Worm (Caenorhabditis elegans) whole organism, young adult: ENCODE data around the gene F56D6.13.

Experiments
- B0336.3 ChIP-seq: fragments of 200-800 bp; sonication (Bioruptor generic); IDR thresholded peaks from 2 replicates; pipeline ENCODE4 v1.3.6; 2022; ENCODE audit warnings: missing genetic modification characterization, missing compliant biosample characterization
- F22D6.2 ChIP-seq: sonication (generic microtip); optimal IDR thresholded peaks from 2 replicates; lab custom pipeline; 2016; ENCODE audit warnings: mild to moderate bottlenecking, missing genetic modification characterization, missing compliant biosample characterization
- F23B12.7 ChIP-seq: sonication (generic microtip); optimal IDR thresholded peaks from 2 replicates; lab custom pipeline; 2017; ENCODE audit warnings: missing genetic modification characterization, mild to moderate bottlenecking, missing compliant biosample characterization, antibody characterized with exemption, moderate library complexity; ENCODE audit not compliant: insufficient read depth
- F33H1.4 ChIP-seq: fragments of 200-800 bp; sonication (Bioruptor generic); IDR thresholded peaks from 2 replicates; pipeline ENCODE4 v1.3.6; 2022; ENCODE audit warnings: missing genetic modification reagents, missing genetic modification characterization, missing compliant biosample characterization
- F57C9.4 ChIP-seq: sonication (generic microtip); optimal IDR thresholded peaks from 2 replicates; lab custom pipeline; 2017; ENCODE audit warnings: mild to moderate bottlenecking, missing genetic modification characterization, missing compliant biosample characterization
- T07F8.4 ChIP-seq: sonication (generic microtip); optimal IDR thresholded peaks from 2 replicates; lab custom pipeline; 2016; ENCODE audit warnings: mild to moderate bottlenecking, missing genetic modification characterization, moderate library complexity, missing compliant biosample characterization
- Y56A3A.18 ChIP-seq: fragments of 200-800 bp; sonication (Bioruptor generic); IDR thresholded peaks from 2 replicates; pipeline ENCODE4 v1.3.6; 2022; ENCODE audit warnings: missing genetic modification reagents, missing genetic modification characterization, missing compliant biosample characterization
- Y79H2A.3 ChIP-seq: fragments of 200-800 bp; sonication (Bioruptor generic); conservative IDR thresholded peaks from 2 replicates; pipeline ENCODE4 v1.3.6; 2022; ENCODE audit warnings: missing genetic modification reagents, missing genetic modification characterization, missing compliant biosample characterization
- atf-7 ChIP-seq: sonication (generic microtip); optimal IDR thresholded peaks from 2 replicates; lab custom pipeline; 2017; ENCODE audit warnings: mild to moderate bottlenecking, missing genetic modification characterization, missing compliant biosample characterization
- bed-2 ChIP-seq: fragments of 200-800 bp; sonication (Bioruptor generic); IDR thresholded peaks from 2 replicates; pipeline ENCODE4 v1.3.6; 2022; ENCODE audit warnings: missing genetic modification reagents, missing genetic modification characterization, missing compliant biosample characterization
- cebp-1 ChIP-seq, 2 experiments: fragments of 200-800 bp in 1 of 2; sonication (Bioruptor generic) in 1 of 2; sonication (generic microtip) in 1 of 2; IDR thresholded peaks in 1 of 2; optimal IDR thresholded peaks in 1 of 2; 2 replicates each; pipeline versions ENCODE4 v1.3.6 to Lab custom; 2017 to 2022; ENCODE audit warnings: missing compliant biosample characterization in 2 of 2, missing genetic modification characterization in 2 of 2, mild to moderate bottlenecking in 1 of 2, missing genetic modification reagents in 1 of 2, moderate library complexity in 1 of 2
- ceh-100 ChIP-seq: fragments of 200-800 bp; sonication (Bioruptor generic); IDR thresholded peaks from 2 replicates; pipeline ENCODE4 v1.3.6; 2022; ENCODE audit warnings: missing genetic modification reagents, missing genetic modification characterization, missing compliant biosample characterization
- ceh-40 ChIP-seq: fragments of 200-800 bp; sonication (Bioruptor generic); IDR thresholded peaks from 2 replicates; pipeline ENCODE4 v1.3.6; 2022; ENCODE audit warnings: missing genetic modification characterization, missing compliant biosample characterization
- ceh-79 ChIP-seq: sonication (generic microtip); optimal IDR thresholded peaks from 2 replicates; lab custom pipeline; 2017; ENCODE audit warnings: mild to moderate bottlenecking, missing genetic modification characterization, missing compliant biosample characterization
- fkh-3 ChIP-seq: sonication (generic microtip); optimal IDR thresholded peaks from 2 replicates; lab custom pipeline; 2016; ENCODE audit warnings: mild to moderate bottlenecking, missing genetic modification characterization, missing compliant biosample characterization
- lag-1 ChIP-seq: fragments of 200-800 bp; sonication (Bioruptor generic); IDR thresholded peaks from 2 replicates; pipeline ENCODE4 v1.3.6; 2022; ENCODE audit warnings: missing genetic modification reagents, missing genetic modification characterization, missing compliant biosample characterization
- lin-35 ChIP-seq, 3 experiments: fragments of 150-350 bp in 2 of 3; sonication (generic microtip) in 1 of 3; optimal IDR thresholded peaks; 2 replicates each; lab custom pipeline; 2014 to 2018; ENCODE audit warnings: missing biosample characterization in 3 of 3, missing genetic modification characterization in 3 of 3, missing genetic modification reagents in 3 of 3
- lin-40 ChIP-seq: sonication (generic microtip); optimal IDR thresholded peaks from 2 replicates; lab custom pipeline; 2016; ENCODE audit warnings: missing genetic modification characterization, mild to moderate bottlenecking, missing compliant biosample characterization, missing genotype, missing genetic modification reagents
- lin-54 ChIP-seq: fragments of 200-800 bp; sonication (Bioruptor generic); optimal IDR thresholded peaks from 2 replicates; lab custom pipeline; 2018; ENCODE audit warnings: mild to moderate bottlenecking, missing genetic modification characterization, missing compliant biosample characterization
- lsl-1 ChIP-seq: fragments of 200-800 bp; sonication (Bioruptor generic); optimal IDR thresholded peaks from 2 replicates; lab custom pipeline; 2018; ENCODE audit warnings: mild to moderate bottlenecking, missing genetic modification characterization, moderate library complexity, missing compliant biosample characterization
- madf-3 ChIP-seq: fragments of 200-800 bp; sonication (Bioruptor generic); IDR thresholded peaks from 2 replicates; pipeline ENCODE4 v1.3.6; 2022; ENCODE audit warnings: missing genetic modification reagents, missing genetic modification characterization, missing compliant biosample characterization
- mel-28 ChIP-seq: sonication (generic microtip); optimal IDR thresholded peaks from 2 replicates; lab custom pipeline; 2016; ENCODE audit warnings: borderline replicate concordance, mild to moderate bottlenecking, missing genetic modification characterization, missing compliant biosample characterization
- mes-4 ChIP-seq: sonication (generic microtip); optimal IDR thresholded peaks from 2 replicates; lab custom pipeline; 2016; ENCODE audit warnings: missing genotype, missing genetic modification characterization, missing compliant biosample characterization
- mxl-1 ChIP-seq: sonication (generic microtip); optimal IDR thresholded peaks from 2 replicates; lab custom pipeline; 2016; ENCODE audit warnings: missing genetic modification characterization, missing compliant biosample characterization
- nfya-1 ChIP-seq: sonication (generic microtip); optimal IDR thresholded peaks from 2 replicates; lab custom pipeline; 2017; ENCODE audit warnings: antibody characterized with exemption, missing compliant biosample characterization, missing genetic modification characterization, borderline replicate concordance; ENCODE audit not compliant: insufficient read depth
- nfyb-1 ChIP-seq: fragments of 200-800 bp; sonication (Bioruptor generic); IDR thresholded peaks from 2 replicates; pipeline ENCODE4 v1.3.6; 2022; ENCODE audit warnings: missing genetic modification reagents, missing genetic modification characterization, missing compliant biosample characterization
- nhr-120 ChIP-seq: fragments of 200-800 bp; sonication (Bioruptor generic); IDR thresholded peaks from 2 replicates; pipeline ENCODE4 v1.3.6; 2022; ENCODE audit warnings: missing genetic modification characterization, missing compliant biosample characterization
- nhr-179 ChIP-seq: sonication (generic microtip); optimal IDR thresholded peaks from 2 replicates; lab custom pipeline; 2016; ENCODE audit warnings: mild to moderate bottlenecking, missing genetic modification characterization, missing compliant biosample characterization
- nhr-80 ChIP-seq: sonication (generic microtip); optimal IDR thresholded peaks from 2 replicates; lab custom pipeline; 2016; ENCODE audit warnings: missing genetic modification characterization, missing compliant biosample characterization
- pbrm-1 ChIP-seq: fragments of 200-800 bp; sonication (Bioruptor generic); IDR thresholded peaks from 2 replicates; pipeline ENCODE4 v1.3.6; 2022; ENCODE audit warnings: missing genetic modification reagents, missing genetic modification characterization, missing compliant biosample characterization
- tbx-9 ChIP-seq: sonication (generic microtip); optimal IDR thresholded peaks from 2 replicates; lab custom pipeline; 2016; ENCODE audit warnings: borderline replicate concordance, missing genetic modification characterization, inconsistent platforms, missing compliant biosample characterization
- unc-62 ChIP-seq: fragments of 150-350 bp; optimal IDR thresholded peaks from 2 replicates; lab custom pipeline; 2014; ENCODE audit warnings: missing biosample characterization, missing genetic modification reagents, missing genetic modification characterization
- zfh-2 ChIP-seq: fragments of 200-800 bp; sonication (Bioruptor generic); conservative IDR thresholded peaks from 2 replicates; pipeline ENCODE4 v1.3.6; 2022; ENCODE audit warnings: missing genetic modification reagents, missing genetic modification characterization, missing compliant biosample characterization
- ztf-6 ChIP-seq: fragments of 200-800 bp; sonication (Bioruptor generic); IDR thresholded peaks from 2 replicates; pipeline ENCODE4 v1.3.6; 2022; ENCODE audit warnings: missing genetic modification reagents, missing genetic modification characterization, missing compliant biosample characterization

The F56D6.13 gene

DNA sequence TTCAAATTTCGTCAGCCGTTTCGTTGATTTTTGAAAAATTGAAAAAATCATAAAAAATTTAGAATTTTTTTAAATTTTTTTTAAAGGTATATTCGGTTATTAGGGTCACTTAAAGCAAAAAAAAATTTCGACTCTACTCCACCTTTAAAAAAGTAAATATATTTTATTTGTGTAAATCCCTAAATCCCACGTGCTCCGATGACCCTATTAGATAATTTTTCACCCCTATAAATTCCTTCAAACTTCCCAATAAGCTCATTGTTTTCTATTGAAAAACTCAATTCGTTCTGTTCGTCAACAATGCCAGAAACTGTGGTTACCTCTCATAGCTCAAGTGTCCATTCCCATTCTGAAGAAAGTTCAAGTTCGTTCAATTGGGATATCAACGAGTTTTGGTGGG is 3.4 kb downstream of the F56D6.13 start, which contains the start of gene F56D6.20 (continued):
- TF ChIP-seq lag-1 (GFP tag; lab: Robert Waterston, UW) (no peak), mxl-1 (tag; lab: Kevin White, UChicago) (no peak), mel-28 (tag; lab: Kevin White, UChicago) (no peak), madf-3 (no peak), nhr-179 (tag; lab: Kevin White, UChicago) (no peak)

ce11 chrIV:3914462-3914861 is 5.2 kb downstream of the F56D6.13 start, which contains the start of gene F56D6.19:
F56D6.19 (plus strand) TSS chrIV:3914762.
- TF ChIP-seq lsl-1 (GFP tag; lab: Kevin White, UChicago): no peak
- TF ChIP-seq F22D6.2 (tag; lab: Kevin White, UChicago): no peak
- TF ChIP-seq mes-4 (tag; lab: Kevin White, UChicago): no peak
- TF ChIP-seq ceh-40 (GFP tag; lab: Robert Waterston, UW): no peak
- TF ChIP-seq F33H1.4 (GFP tag; lab: Robert Waterston, UW): no peak
- TF ChIP-seq B0336.3 (GFP tag; lab: Robert Waterston, UW): no peak
- TF ChIP-seq cebp-1 (GFP tag; IDR thresholded peaks at IDR 0.05; lab: Robert Waterston, UW): no peak
- TF ChIP-seq cebp-1 (tag; optimal IDR thresholded peaks at IDR 0.05; lab: Kevin White, UChicago): no peak
- TF ChIP-seq nhr-120: no peak
- TF ChIP-seq ceh-100 (GFP tag; lab: Robert Waterston, UW): no peak
- TF ChIP-seq Y56A3A.18 (GFP tag; lab: Robert Waterston, UW): no peak
- TF ChIP-seq T07F8.4 (tag; lab: Kevin White, UChicago): no peak
- no peak for TF ChIP-seq lin-35 (GFP tag; optimal IDR thresholded peaks at IDR 0.05; lab: Kevin White, UChicago)
- TF ChIP-seq F23B12.7: no peak
- no peak for TF ChIP-seq nfya-1 (tag; lab: Kevin White, UChicago)
- no peak for TF ChIP-seq lin-40
- TF ChIP-seq unc-62 (GFP tag; lab: Kevin White, UChicago): no peak
- no peak for TF ChIP-seq nfyb-1

DNA sequence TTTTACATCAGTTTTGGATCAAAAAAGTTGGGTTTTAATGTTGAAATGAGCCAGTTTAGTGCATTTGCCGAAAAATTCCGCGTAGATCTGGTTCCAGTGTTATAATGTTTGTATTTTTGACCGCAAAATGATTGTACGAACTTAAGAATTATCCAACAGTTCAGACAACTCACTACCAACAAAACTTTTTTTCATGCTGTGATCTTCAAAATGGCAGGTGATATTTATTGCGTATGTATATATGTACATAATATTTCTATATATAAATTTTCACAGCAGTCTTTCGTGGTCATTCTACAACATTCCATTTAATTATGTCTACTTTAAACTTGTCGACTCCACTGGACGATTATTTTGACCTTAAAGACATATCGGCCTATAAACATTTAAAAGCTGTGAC is 6.1 kb downstream of the F56D6.13 start, which contains the start of gene srz-20:
Gene srz-20, plus strand, starts transcription at position 301 of the 400 bp plus-strand sequence.
- TF ChIP-seq ceh-79 (tag; lab: Kevin White, UChicago) (no peak), lin-54 (GFP tag; lab: Kevin White, UChicago) (no peak), fkh-3 (tag; lab: Kevin White, UChicago) (no peak), pbrm-1 (GFP tag; lab: Robert Waterston, UW) (no peak), nhr-179 (tag; lab: Kevin White, UChicago) (no peak), nhr-80 (tag; lab: Kevin White, UChicago) (no peak), F57C9.4 (tag; lab: Kevin White, UChicago) (no peak), lin-35 (GFP tag; optimal IDR thresholded peaks at IDR 0.05; lab: Kevin White, UChicago) (no peak), ztf-6 (no peak), bed-2 (GFP tag; lab: Robert Waterston, UW) (no peak), tbx-9 (tag; lab: Kevin White, UChicago) (no peak)
- TF ChIP-seq, all 124 proteins: peak for 0

- no peak for TF ChIP-seq zfh-2 (GFP tag; lab: Robert Waterston, UW)
- TF ChIP-seq atf-7 (tag; lab: Kevin White, UChicago): no peak
- TF ChIP-seq Y79H2A.3 (GFP tag; lab: Robert Waterston, UW): no peak
Measured at ce11 chrIV:3917405-3917804, 8.2 kb downstream of the F56D6.13 start, which contains the start of gene F56D6.14. F56D6.14 (plus strand) TSS chrIV:3917705.
